Worm (Caenorhabditis elegans) whole organism, L1 larva: ENCODE results near the gene F21G4.1.

Source experiments
- ama-1 ChIP-seq: fragments of 150-350 bp; optimal IDR thresholded peaks from 2 replicates; lab custom pipeline; 2014
- egl-27 ChIP-seq, 2 experiments: fragments of 150-350 bp in 1 of 2; sonication (generic microtip); optimal IDR thresholded peaks; 3 replicates each; lab custom pipeline; 2017 to 2018; ENCODE audit warnings: missing biosample characterization in 2 of 2, missing genetic modification characterization in 2 of 2, missing genetic modification reagents in 2 of 2
- lin-13 ChIP-seq: fragments of 150-350 bp; optimal IDR thresholded peaks from 2 replicates; lab custom pipeline; 2014; ENCODE audit warnings: missing biosample characterization, missing genetic modification reagents, missing genetic modification characterization
- lir-3 ChIP-seq: sonication (generic microtip); optimal IDR thresholded peaks from 2 replicates; lab custom pipeline; 2016; ENCODE audit warnings: mild to moderate bottlenecking, missing genetic modification characterization, moderate library complexity, missing compliant biosample characterization; ENCODE audit not compliant: poor library complexity
- lsy-2 ChIP-seq, 2 experiments: fragments of 150-350 bp; optimal IDR thresholded peaks; 2 replicates each; lab custom pipeline; 2014; ENCODE audit warnings: missing biosample characterization in 2 of 2, missing genetic modification characterization in 2 of 2
- nhr-20 ChIP-seq: sonication (generic microtip); optimal IDR thresholded peaks from 2 replicates; lab custom pipeline; 2016; ENCODE audit warnings: mild to moderate bottlenecking, missing genetic modification characterization, missing compliant biosample characterization
- nhr-77 ChIP-seq: fragments of 150-350 bp; optimal IDR thresholded peaks from 2 replicates; lab custom pipeline; 2014; ENCODE audit warnings: missing biosample characterization, missing genetic modification characterization
- snpc-4 ChIP-seq: fragments of 150-350 bp; optimal IDR thresholded peaks from 2 replicates; lab custom pipeline; 2014; ENCODE audit warnings: missing biosample characterization, missing genetic modification characterization
- unc-62 ChIP-seq: fragments of 150-350 bp; optimal IDR thresholded peaks from 2 replicates; lab custom pipeline; 2014; ENCODE audit warnings: missing biosample characterization, missing genetic modification reagents, missing genetic modification characterization

DNA sequence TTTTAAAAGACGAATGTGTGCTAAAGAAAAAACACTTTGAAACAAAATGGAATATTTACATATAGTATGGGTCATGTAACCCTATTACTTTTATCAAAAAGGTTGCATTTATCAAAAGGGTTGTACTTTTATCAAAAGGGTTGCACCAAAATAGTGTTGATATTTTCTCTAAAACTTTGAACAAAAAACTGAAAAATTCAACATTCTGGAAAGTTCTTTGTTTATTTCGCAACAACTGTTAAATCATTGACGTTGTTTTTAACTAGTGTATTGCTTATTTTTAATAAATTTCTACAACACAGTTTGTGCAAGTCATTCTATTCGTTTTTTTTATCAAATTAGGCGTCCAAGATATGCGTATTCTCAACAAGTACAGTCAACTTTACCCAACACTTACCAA is 46.4 kb upstream of the F21G4.1 start, which contains the start of the genes C17G1.5 and C17G1.14:
- no peak for TF ChIP-seq ama-1
- TF ChIP-seq nhr-20 (tag; lab: Kevin White, UChicago), result no peak
- TF ChIP-seq lin-13 (GFP tag; lab: Kevin White, UChicago), result no peak
- no peak for TF ChIP-seq nhr-77 (tag; lab: Kevin White, UChicago)
- no peak for TF ChIP-seq lir-3
- no peak for TF ChIP-seq unc-62 (GFP tag; lab: Kevin White, UChicago)
- TF ChIP-seq lsy-2 (tag; optimal IDR thresholded peaks at IDR 0.05; lab: Kevin White, UChicago), result no peak
- TF ChIP-seq egl-27 (tag; optimal IDR thresholded peaks at IDR 0.05; lab: Kevin White, UChicago), result no peak
- no peak for TF ChIP-seq snpc-4 (tag; lab: Kevin White, UChicago)
